Worm (Caenorhabditis elegans) whole organism, L1 larva: ENCODE data around the gene K08D10.13.

Experiments
- C04F5.9 ChIP-seq: sonication (generic microtip); optimal IDR thresholded peaks from 2 replicates; lab custom pipeline; 2016; ENCODE audit warnings: missing genetic modification characterization, missing compliant biosample characterization
- C16A3.4 ChIP-seq: fragments of 150-350 bp; optimal IDR thresholded peaks from 2 replicates; lab custom pipeline; 2014; ENCODE audit warnings: missing biosample characterization, missing genetic modification characterization
- F16B12.6 ChIP-seq: fragments of 150-350 bp; optimal IDR thresholded peaks from 2 replicates; lab custom pipeline; 2014; ENCODE audit warnings: missing biosample characterization, missing genetic modification characterization
- Y116A8C.19 ChIP-seq: sonication (generic microtip); optimal IDR thresholded peaks from 2 replicates; lab custom pipeline; 2016; ENCODE audit warnings: missing compliant biosample characterization, missing genetic modification characterization, borderline replicate concordance
- alr-1 ChIP-seq: fragments of 200-800 bp; sonication (Bioruptor generic); optimal IDR thresholded peaks from 2 replicates; lab custom pipeline; 2018; ENCODE audit warnings: borderline replicate concordance, mild to moderate bottlenecking, missing genetic modification characterization, missing compliant biosample characterization
- aly-2 ChIP-seq: fragments of 150-350 bp; optimal IDR thresholded peaks from 2 replicates; lab custom pipeline; 2014; ENCODE audit warnings: missing biosample characterization, missing genetic modification characterization
- ama-1 ChIP-seq: fragments of 150-350 bp; optimal IDR thresholded peaks from 2 replicates; lab custom pipeline; 2014
- blmp-1 ChIP-seq: fragments of 150-350 bp; optimal IDR thresholded peaks from 2 replicates; lab custom pipeline; 2014; ENCODE audit warnings: missing biosample characterization, missing genetic modification characterization
- ceh-63 ChIP-seq: fragments of 200-800 bp; sonication (Bioruptor generic); optimal IDR thresholded peaks from 2 replicates; lab custom pipeline; 2018; ENCODE audit warnings: mild to moderate bottlenecking, missing genetic modification characterization, missing compliant biosample characterization
- ceh-8 ChIP-seq: fragments of 200-800 bp; sonication (Bioruptor generic); optimal IDR thresholded peaks from 2 replicates; lab custom pipeline; 2018; ENCODE audit warnings: mild to moderate bottlenecking, missing genetic modification characterization, moderate library complexity, missing compliant biosample characterization
- ceh-90 ChIP-seq: sonication (generic microtip); optimal IDR thresholded peaks from 2 replicates; lab custom pipeline; 2016; ENCODE audit warnings: missing genetic modification characterization, missing compliant biosample characterization
- ces-1 ChIP-seq: fragments of 150-350 bp; optimal IDR thresholded peaks from 2 replicates; lab custom pipeline; 2014; ENCODE audit warnings: missing biosample characterization, missing genetic modification reagents, missing genetic modification characterization
- dpl-1 ChIP-seq, 3 experiments: fragments of 150-350 bp in 2 of 3; sonication (generic microtip) in 1 of 3; optimal IDR thresholded peaks; 2 replicates each; lab custom pipeline; 2014 to 2017; ENCODE audit warnings: missing biosample characterization in 3 of 3, missing genetic modification characterization in 3 of 3, missing genetic modification reagents in 3 of 3
- dsc-1 ChIP-seq: sonication (generic microtip); optimal IDR thresholded peaks from 2 replicates; lab custom pipeline; 2016; ENCODE audit warnings: mild to moderate bottlenecking, missing genetic modification characterization, missing compliant biosample characterization
- efl-3 ChIP-seq: fragments of 200-800 bp; sonication (Bioruptor generic); optimal IDR thresholded peaks from 2 replicates; lab custom pipeline; 2018; ENCODE audit warnings: mild to moderate bottlenecking, missing genetic modification characterization, missing compliant biosample characterization
- elt-2 ChIP-seq: sonication (generic microtip); optimal IDR thresholded peaks from 2 replicates; lab custom pipeline; 2016; ENCODE audit warnings: missing genetic modification characterization, mild to moderate bottlenecking, inconsistent platforms, missing compliant biosample characterization, missing genetic modification reagents
- ets-5 ChIP-seq: fragments of 200-800 bp; sonication (Bioruptor generic); IDR thresholded peaks from 2 replicates; pipeline ENCODE4 v1.3.6; 2022; ENCODE audit warnings: missing genetic modification characterization, missing compliant biosample characterization
- fkh-10 ChIP-seq: sonication (generic microtip); optimal IDR thresholded peaks from 2 replicates; lab custom pipeline; 2017; ENCODE audit warnings: missing biosample characterization, missing genetic modification reagents, missing genetic modification characterization
- fkh-8 ChIP-seq: sonication (generic microtip); optimal IDR thresholded peaks from 2 replicates; lab custom pipeline; 2016; ENCODE audit warnings: mild to moderate bottlenecking, missing genetic modification characterization, missing compliant biosample characterization
- grh-1 ChIP-seq: fragments of 200-800 bp; sonication (Bioruptor generic); IDR thresholded peaks from 2 replicates; pipeline ENCODE4 v1.3.6; 2022; ENCODE audit warnings: missing genetic modification reagents, missing genetic modification characterization, missing compliant biosample characterization
- hlh-17 ChIP-seq: fragments of 200-800 bp; sonication (Bioruptor generic); optimal IDR thresholded peaks from 2 replicates; lab custom pipeline; 2018; ENCODE audit warnings: missing genetic modification characterization, mild to moderate bottlenecking, missing compliant biosample characterization, moderate library complexity, borderline replicate concordance
- hpl-2 ChIP-seq: fragments of 150-350 bp; optimal IDR thresholded peaks from 2 replicates; lab custom pipeline; 2014; ENCODE audit warnings: missing biosample characterization, missing genetic modification reagents, missing genetic modification characterization
- lin-13 ChIP-seq: fragments of 150-350 bp; optimal IDR thresholded peaks from 2 replicates; lab custom pipeline; 2014; ENCODE audit warnings: missing biosample characterization, missing genetic modification reagents, missing genetic modification characterization
- lin-14 ChIP-seq: fragments of 200-800 bp; sonication (Bioruptor generic); optimal IDR thresholded peaks from 2 replicates; lab custom pipeline; 2018; ENCODE audit warnings: mild to moderate bottlenecking, missing genetic modification characterization, moderate library complexity, missing compliant biosample characterization
- lin-39 ChIP-seq: fragments of 150-350 bp; optimal IDR thresholded peaks from 2 replicates; lab custom pipeline; 2014; ENCODE audit warnings: missing biosample characterization, missing genetic modification reagents, missing genetic modification characterization
- lir-3 ChIP-seq: sonication (generic microtip); optimal IDR thresholded peaks from 2 replicates; lab custom pipeline; 2016; ENCODE audit warnings: mild to moderate bottlenecking, missing genetic modification characterization, moderate library complexity, missing compliant biosample characterization; ENCODE audit not compliant: poor library complexity
- mab-9 ChIP-seq: fragments of 200-800 bp; sonication (Bioruptor generic); IDR thresholded peaks from 2 replicates; pipeline ENCODE4 v1.3.6; 2022; ENCODE audit warnings: missing genetic modification reagents, missing genetic modification characterization, missing compliant biosample characterization
- mef-2 ChIP-seq: fragments of 150-350 bp; optimal IDR thresholded peaks from 2 replicates; lab custom pipeline; 2014; ENCODE audit warnings: missing biosample characterization, missing genetic modification characterization
- nhr-12 ChIP-seq: sonication (generic microtip); optimal IDR thresholded peaks from 2 replicates; lab custom pipeline; 2017; ENCODE audit warnings: missing biosample characterization, missing genetic modification characterization
- nhr-28 ChIP-seq: fragments of 150-350 bp; optimal IDR thresholded peaks from 2 replicates; lab custom pipeline; 2014; ENCODE audit warnings: missing biosample characterization, missing genetic modification characterization
- nhr-84 ChIP-seq: sonication (generic microtip); optimal IDR thresholded peaks from 2 replicates; lab custom pipeline; 2017; ENCODE audit warnings: missing biosample characterization, missing genetic modification characterization
- pag-3 ChIP-seq: sonication (generic microtip); optimal IDR thresholded peaks from 2 replicates; lab custom pipeline; 2017; ENCODE audit warnings: missing genetic modification characterization, mild to moderate bottlenecking, missing compliant biosample characterization, antibody characterized with exemption, borderline replicate concordance; ENCODE audit not compliant: insufficient read depth
- pax-3 ChIP-seq: fragments of 200-800 bp; sonication (Bioruptor generic); optimal IDR thresholded peaks from 2 replicates; lab custom pipeline; 2018; ENCODE audit warnings: mild to moderate bottlenecking, missing genetic modification characterization, moderate library complexity, missing compliant biosample characterization
- pqm-1 ChIP-seq: sonication (generic microtip); optimal IDR thresholded peaks from 3 replicates; lab custom pipeline; 2017; ENCODE audit warnings: missing biosample characterization, missing genetic modification characterization
- rnt-1 ChIP-seq: sonication (generic microtip); optimal IDR thresholded peaks from 2 replicates; lab custom pipeline; 2016; ENCODE audit warnings: mild to moderate bottlenecking, missing genetic modification characterization, moderate library complexity, missing compliant biosample characterization
- skn-1 ChIP-seq: fragments of 150-350 bp; optimal IDR thresholded peaks from 2 replicates; lab custom pipeline; 2014; ENCODE audit warnings: missing biosample characterization, missing genetic modification characterization
- sox-4 ChIP-seq: sonication (generic microtip); optimal IDR thresholded peaks from 2 replicates; lab custom pipeline; 2016; ENCODE audit warnings: missing genetic modification characterization, missing compliant biosample characterization
- sptf-1 ChIP-seq: fragments of 150-350 bp; optimal IDR thresholded peaks from 2 replicates; lab custom pipeline; 2014; ENCODE audit warnings: missing biosample characterization, missing genetic modification characterization
- sup-37 ChIP-seq: fragments of 200-800 bp; sonication (Bioruptor generic); optimal IDR thresholded peaks from 2 replicates; lab custom pipeline; 2018; ENCODE audit warnings: mild to moderate bottlenecking, missing genetic modification characterization, missing compliant biosample characterization
- tbx-2 ChIP-seq: sonication (generic microtip); optimal IDR thresholded peaks from 2 replicates; lab custom pipeline; 2016; ENCODE audit warnings: missing genetic modification characterization, missing compliant biosample characterization
- unc-30 ChIP-seq: sonication (generic microtip); optimal IDR thresholded peaks from 2 replicates; lab custom pipeline; 2017; ENCODE audit warnings: missing biosample characterization, missing genetic modification characterization
- unc-62 ChIP-seq: fragments of 150-350 bp; optimal IDR thresholded peaks from 2 replicates; lab custom pipeline; 2014; ENCODE audit warnings: missing biosample characterization, missing genetic modification reagents, missing genetic modification characterization
- unc-86 ChIP-seq: sonication (generic microtip); optimal IDR thresholded peaks from 2 replicates; lab custom pipeline; 2016; ENCODE audit warnings: missing genetic modification characterization, missing compliant biosample characterization
- vab-15 ChIP-seq: sonication (generic microtip); optimal IDR thresholded peaks from 2 replicates; lab custom pipeline; 2017; ENCODE audit warnings: missing genotype, mild to moderate bottlenecking, missing genetic modification characterization, missing compliant biosample characterization
- xbp-1 ChIP-seq: sonication (generic microtip); optimal IDR thresholded peaks from 2 replicates; lab custom pipeline; 2016; ENCODE audit warnings: missing genetic modification characterization, missing compliant biosample characterization
- zag-1 ChIP-seq: fragments of 150-350 bp; optimal IDR thresholded peaks from 2 replicates; lab custom pipeline; 2014; ENCODE audit warnings: missing biosample characterization, missing genetic modification characterization
- ztf-11 ChIP-seq, 2 experiments: sonication (generic microtip); optimal IDR thresholded peaks; 2 replicates each; lab custom pipeline; 2016 to 2017; ENCODE audit warnings: missing genetic modification characterization in 2 of 2, missing biosample characterization in 1 of 2, missing compliant biosample characterization in 1 of 2

Gene K08D10.13

DNA sequence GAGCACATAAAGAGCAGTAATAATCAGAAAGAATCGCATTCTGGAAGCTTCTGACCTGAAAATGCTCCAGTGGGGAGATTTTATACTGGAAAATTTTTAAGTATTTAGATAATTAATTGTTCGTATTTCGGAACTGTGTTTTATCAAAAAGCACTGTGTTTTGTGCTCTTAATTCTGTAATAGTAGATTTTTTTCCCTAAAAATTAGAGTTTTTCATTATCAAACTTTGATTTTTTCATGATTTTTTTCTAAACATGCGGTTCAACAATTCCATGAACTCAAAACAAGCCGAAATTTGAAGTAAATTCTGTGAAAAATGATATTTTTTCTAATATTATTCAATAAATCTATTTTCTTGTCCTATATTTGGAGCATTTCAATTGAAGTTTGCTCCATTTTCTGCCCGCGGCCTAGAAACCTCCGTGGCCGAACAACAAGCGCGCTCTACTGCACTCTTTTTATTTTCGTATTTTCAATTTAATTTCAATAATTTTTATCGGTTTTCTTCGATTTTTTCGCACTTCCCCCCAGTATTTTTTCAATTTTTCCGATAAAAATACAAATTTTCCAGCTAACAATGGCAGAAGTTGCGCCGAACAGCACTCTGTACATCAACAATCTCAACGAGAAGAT lies at the start of gene K08D10.13, which contains the start of gene rnp-2 (continued):
- TF ChIP-seq alr-1 (tag; lab: Kevin White, UChicago) (no peak), pag-3 (no peak), ama-1 (no peak), xbp-1 (tag; lab: Kevin White, UChicago) (peak; percentile 59), mef-2 (tag; lab: Kevin White, UChicago) (no peak), elt-2 (tag; lab: Kevin White, UChicago) (no peak), lin-14 (GFP tag; lab: Kevin White, UChicago) (peak; percentile 60), ets-5 (GFP tag; lab: Robert Waterston, UW) (no peak), ceh-90 (tag; lab: Kevin White, UChicago) (peak; percentile 79), unc-30 (tag; lab: Kevin White, UChicago) (no peak), sox-4 (tag; lab: Kevin White, UChicago) (peak; percentile 27), nhr-28 (tag; lab: Kevin White, UChicago) (no peak), nhr-12 (tag; lab: Kevin White, UChicago) (no peak), hlh-17 (GFP tag; lab: Kevin White, UChicago) (no peak), sptf-1 (no peak), hpl-2 (GFP tag; lab: Kevin White, UChicago) (no peak), C04F5.9 (tag; lab: Kevin White, UChicago) (peak; percentile 16), fkh-10 (GFP tag; lab: Kevin White, UChicago) (peak; percentile 1), mab-9 (GFP tag; lab: Robert Waterston, UW) (no peak), aly-2 (no peak), zag-1 (no peak), rnt-1 (tag; lab: Kevin White, UChicago) (peak; percentile 88), efl-3 (GFP tag; lab: Kevin White, UChicago) (no peak), grh-1 (GFP tag; lab: Robert Waterston, UW) (no peak), dsc-1 (tag; lab: Kevin White, UChicago) (no peak), unc-86 (tag; lab: Kevin White, UChicago) (no peak), pax-3 (tag; lab: Kevin White, UChicago) (no peak), nhr-84 (tag; lab: Kevin White, UChicago) (no peak), C16A3.4 (tag; lab: Kevin White, UChicago) (peak; percentile 28), skn-1 (tag; lab: Kevin White, UChicago) (no peak), fkh-8 (peak; percentile 25), Y116A8C.19 (tag; lab: Kevin White, UChicago) (no peak), blmp-1 (tag; lab: Kevin White, UChicago) (no peak)

DNA sequence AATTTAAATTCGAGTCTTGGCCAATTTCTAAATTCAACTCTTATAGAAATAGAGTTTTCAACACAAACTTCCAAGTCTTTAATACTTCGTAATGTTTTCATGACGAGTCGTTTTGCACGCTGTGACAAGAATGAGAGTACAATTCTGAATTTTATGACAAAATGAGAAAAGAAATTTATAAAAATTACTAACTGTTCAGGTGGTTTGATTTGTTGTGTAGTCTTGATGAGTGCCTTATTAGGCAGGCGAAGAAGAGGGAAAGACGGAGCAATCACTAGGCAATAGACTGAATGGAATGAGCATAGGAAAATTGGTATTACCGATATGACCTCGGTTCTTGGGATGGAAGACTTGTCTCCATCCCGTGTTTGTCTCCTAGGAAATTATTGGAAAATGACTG lies 48.6 kb upstream of the K08D10.13 start, which contains the start of gene F30B5.11:
F30B5.11 (minus strand) TSS at position 101 of the 400 bp plus-strand sequence.
- TF ChIP-seq vab-15 = no peak
- TF ChIP-seq ets-5 (GFP tag; lab: Robert Waterston, UW) = no peak
- no peak for TF ChIP-seq lin-13 (GFP tag; lab: Kevin White, UChicago)
- no peak for TF ChIP-seq lir-3
- no peak for TF ChIP-seq fkh-8
- no peak for TF ChIP-seq lin-14 (GFP tag; lab: Kevin White, UChicago)
- no peak for TF ChIP-seq lin-39 (tag; lab: Kevin White, UChicago)
- TF ChIP-seq ceh-63 (GFP tag; lab: Kevin White, UChicago) = no peak
- TF ChIP-seq hpl-2 (GFP tag; lab: Kevin White, UChicago) = no peak
- no peak for TF ChIP-seq blmp-1 (tag; lab: Kevin White, UChicago)
- TF ChIP-seq dpl-1 (GFP tag; optimal IDR thresholded peaks at IDR 0.05; lab: Kevin White, UChicago) = no peak
- TF ChIP-seq sup-37 (GFP tag; lab: Kevin White, UChicago) = no peak
- TF ChIP-seq elt-2 (tag; lab: Kevin White, UChicago) = no peak
- no peak for TF ChIP-seq ceh-8
- TF ChIP-seq ces-1 = no peak
- TF ChIP-seq unc-62 (GFP tag; lab: Kevin White, UChicago) = no peak
- TF ChIP-seq tbx-2 (tag; lab: Kevin White, UChicago) = no peak
- no peak for TF ChIP-seq pqm-1 (tag; lab: Kevin White, UChicago)
- TF ChIP-seq F16B12.6 (tag; lab: Kevin White, UChicago) = no peak
- no peak for TF ChIP-seq ztf-11 (tag; optimal IDR thresholded peaks at IDR 0.05; lab: Kevin White, UChicago)
